Worm (Caenorhabditis elegans) whole organism, L3 larva: ENCODE data around the gene F13H8.12.
A peak's percentile ranks its signal among the peaks of the same experiment; 100 is the strongest.

Experiments used
- ZK546.5 ChIP-seq: sonication (generic microtip); optimal IDR thresholded peaks from 2 replicates; lab custom pipeline; 2017; ENCODE audit warnings: missing biosample characterization, missing genetic modification characterization
- aly-2 ChIP-seq: fragments of 150-350 bp; optimal IDR thresholded peaks from 2 replicates; lab custom pipeline; 2014; ENCODE audit warnings: missing biosample characterization, missing genetic modification characterization
- ama-1 ChIP-seq: fragments of 150-350 bp; optimal IDR thresholded peaks from 2 replicates; lab custom pipeline; 2018
- ceh-16 ChIP-seq: sonication (generic microtip); optimal IDR thresholded peaks from 2 replicates; lab custom pipeline; 2017; ENCODE audit warnings: missing biosample characterization, missing genetic modification characterization
- ceh-82 ChIP-seq: fragments of 150-350 bp; optimal IDR thresholded peaks from 2 replicates; lab custom pipeline; 2014; ENCODE audit warnings: missing biosample characterization, missing genetic modification characterization
- ceh-9 ChIP-seq: sonication (generic microtip); optimal IDR thresholded peaks from 2 replicates; lab custom pipeline; 2018; ENCODE audit warnings: missing biosample characterization, missing genetic modification characterization
- daf-12 ChIP-seq: fragments of 150-350 bp; optimal IDR thresholded peaks from 2 replicates; lab custom pipeline; 2014; ENCODE audit warnings: missing biosample characterization, missing genetic modification reagents, missing genetic modification characterization
- egl-27 ChIP-seq: sonication (generic microtip); optimal IDR thresholded peaks from 4 replicates; lab custom pipeline; 2017; ENCODE audit warnings: missing biosample characterization, missing genetic modification reagents, missing genetic modification characterization
- egl-5 ChIP-seq: fragments of 150-350 bp; optimal IDR thresholded peaks from 2 replicates; lab custom pipeline; 2017; ENCODE audit warnings: missing biosample characterization, missing genetic modification reagents, missing genetic modification characterization, inconsistent platforms
- elt-1 ChIP-seq: fragments of 150-350 bp; optimal IDR thresholded peaks from 2 replicates; lab custom pipeline; 2014; ENCODE audit warnings: missing biosample characterization, missing genetic modification characterization
- elt-2 ChIP-seq: sonication (generic microtip); optimal IDR thresholded peaks from 2 replicates; lab custom pipeline; 2016; ENCODE audit warnings: missing genetic modification reagents, mild to moderate bottlenecking, missing genetic modification characterization, missing compliant biosample characterization
- elt-3 ChIP-seq, 3 experiments: fragments of 150-350 bp in 1 of 3; sonication (generic microtip) in 2 of 3; optimal IDR thresholded peaks; 2 replicates in 2 of 3; 4 replicates in 1 of 3; lab custom pipeline; 2014 to 2017; ENCODE audit warnings: missing biosample characterization in 3 of 3, missing genetic modification characterization in 3 of 3
- eor-1 ChIP-seq, 2 experiments: fragments of 150-350 bp; optimal IDR thresholded peaks; 2 replicates each; lab custom pipeline; 2014 to 2018; ENCODE audit warnings: missing biosample characterization in 2 of 2, missing genetic modification characterization in 2 of 2
- fkh-10 ChIP-seq: sonication (generic microtip); optimal IDR thresholded peaks from 2 replicates; lab custom pipeline; 2017; ENCODE audit warnings: missing biosample characterization, missing genetic modification reagents, missing genetic modification characterization
- fkh-2 ChIP-seq: fragments of 150-350 bp; optimal IDR thresholded peaks from 2 replicates; lab custom pipeline; 2014; ENCODE audit warnings: missing biosample characterization, missing genetic modification reagents, missing genetic modification characterization
- fos-1 ChIP-seq: fragments of 150-350 bp; optimal IDR thresholded peaks from 2 replicates; lab custom pipeline; 2014; ENCODE audit warnings: missing biosample characterization, missing genetic modification characterization
- hmg-11 ChIP-seq: sonication (generic microtip); optimal IDR thresholded peaks from 2 replicates; lab custom pipeline; 2016; ENCODE audit warnings: missing genetic modification characterization, missing compliant biosample characterization
- jun-1 ChIP-seq: fragments of 150-350 bp; optimal IDR thresholded peaks from 2 replicates; lab custom pipeline; 2014; ENCODE audit warnings: missing biosample characterization, missing genetic modification reagents, missing genetic modification characterization
- lin-15B ChIP-seq: fragments of 150-350 bp; optimal IDR thresholded peaks from 2 replicates; lab custom pipeline; 2014; ENCODE audit warnings: missing biosample characterization, missing genetic modification characterization
- lin-39 ChIP-seq: fragments of 150-350 bp; optimal IDR thresholded peaks from 2 replicates; lab custom pipeline; 2018; ENCODE audit warnings: missing biosample characterization, missing genetic modification reagents, missing genetic modification characterization
- lsy-12 ChIP-seq: sonication (generic microtip); optimal IDR thresholded peaks from 2 replicates; lab custom pipeline; 2016; ENCODE audit warnings: mild to moderate bottlenecking, missing genetic modification characterization, missing compliant biosample characterization
- mdl-1 ChIP-seq: fragments of 150-350 bp; optimal IDR thresholded peaks from 2 replicates; lab custom pipeline; 2014; ENCODE audit warnings: missing biosample characterization, missing genetic modification characterization
- mml-1 ChIP-seq: fragments of 150-350 bp; sonication (generic microtip); optimal IDR thresholded peaks from 3 replicates; lab custom pipeline; 2014; ENCODE audit warnings: missing biosample characterization, missing genetic modification characterization
- nfya-1 ChIP-seq: sonication (generic microtip); optimal IDR thresholded peaks from 2 replicates; lab custom pipeline; 2017; ENCODE audit warnings: missing genetic modification characterization, mild to moderate bottlenecking, missing compliant biosample characterization, antibody characterized with exemption, moderate library complexity; ENCODE audit not compliant: insufficient read depth
- nhr-11 ChIP-seq: fragments of 150-350 bp; optimal IDR thresholded peaks from 2 replicates; lab custom pipeline; 2014; ENCODE audit warnings: missing biosample characterization, missing genetic modification characterization
- nhr-12 ChIP-seq: fragments of 150-350 bp; optimal IDR thresholded peaks from 2 replicates; lab custom pipeline; 2014; ENCODE audit warnings: missing biosample characterization, missing genetic modification characterization
- nhr-23 ChIP-seq: fragments of 150-350 bp; optimal IDR thresholded peaks from 2 replicates; lab custom pipeline; 2014; ENCODE audit warnings: missing biosample characterization, missing genetic modification reagents, missing genetic modification characterization
- nhr-237 ChIP-seq: fragments of 150-350 bp; optimal IDR thresholded peaks from 2 replicates; lab custom pipeline; 2014; ENCODE audit warnings: missing biosample characterization, missing genetic modification characterization
- nhr-25 ChIP-seq: sonication (generic microtip); optimal IDR thresholded peaks from 2 replicates; lab custom pipeline; 2017; ENCODE audit warnings: missing biosample characterization, missing genetic modification characterization
- nhr-28 ChIP-seq: fragments of 150-350 bp; optimal IDR thresholded peaks from 2 replicates; lab custom pipeline; 2014; ENCODE audit warnings: missing biosample characterization, missing genetic modification characterization
- nhr-43 ChIP-seq: sonication (generic microtip); optimal IDR thresholded peaks from 2 replicates; lab custom pipeline; 2016; ENCODE audit warnings: mild to moderate bottlenecking, missing genetic modification characterization, missing compliant biosample characterization; ENCODE audit not compliant: poor library complexity, severe bottlenecking
- nhr-67 ChIP-seq: fragments of 150-350 bp; optimal IDR thresholded peaks from 2 replicates; lab custom pipeline; 2014; ENCODE audit warnings: missing biosample characterization, missing genetic modification characterization
- nhr-76 ChIP-seq: fragments of 150-350 bp; sonication (generic microtip); optimal IDR thresholded peaks from 5 replicates; lab custom pipeline; 2014; ENCODE audit warnings: missing biosample characterization, missing genetic modification characterization
- nhr-77 ChIP-seq: fragments of 150-350 bp; optimal IDR thresholded peaks from 2 replicates; lab custom pipeline; 2014; ENCODE audit warnings: missing biosample characterization, missing genetic modification characterization
- pha-4 ChIP-seq: fragments of 150-350 bp; optimal IDR thresholded peaks from 2 replicates; lab custom pipeline; 2014; ENCODE audit warnings: missing biosample characterization, missing genetic modification reagents, missing genetic modification characterization
- pqm-1 ChIP-seq: fragments of 150-350 bp; optimal IDR thresholded peaks from 2 replicates; lab custom pipeline; 2017; ENCODE audit warnings: missing biosample characterization, missing genetic modification characterization, inconsistent platforms
- sea-2 ChIP-seq: fragments of 150-350 bp; sonication (generic microtip); optimal IDR thresholded peaks from 4 replicates; lab custom pipeline; 2014; ENCODE audit warnings: missing biosample characterization, missing genetic modification reagents, missing genetic modification characterization
- skn-1 ChIP-seq: fragments of 150-350 bp; optimal IDR thresholded peaks from 2 replicates; lab custom pipeline; 2014; ENCODE audit warnings: missing biosample characterization, missing genetic modification characterization
- snpc-4 ChIP-seq: fragments of 150-350 bp; optimal IDR thresholded peaks from 2 replicates; lab custom pipeline; 2014; ENCODE audit warnings: missing biosample characterization, missing genetic modification characterization
- tbx-2 ChIP-seq: sonication (generic microtip); optimal IDR thresholded peaks from 2 replicates; lab custom pipeline; 2016; ENCODE audit warnings: mild to moderate bottlenecking, missing genetic modification characterization, missing compliant biosample characterization
- unc-39 ChIP-seq: sonication (generic microtip); optimal IDR thresholded peaks from 4 replicates; lab custom pipeline; 2017; ENCODE audit warnings: missing biosample characterization, missing genetic modification characterization
- ztf-11 ChIP-seq: fragments of 150-350 bp; optimal IDR thresholded peaks from 2 replicates; lab custom pipeline; 2014; ENCODE audit warnings: missing biosample characterization, missing genetic modification characterization

The F13H8.12 gene

ce11 chrII:6247011-6247410, 15.3 kb upstream of the F13H8.12 start, which contains the start of gene T24H7.2:
Gene T24H7.2, plus strand, starts transcription at chrII:6247311.
- TF ChIP-seq nhr-25 (tag; lab: Kevin White, UChicago) (no peak), nhr-77 (no peak), snpc-4 (no peak), nhr-237 (no peak), lsy-12 (tag; lab: Kevin White, UChicago) (no peak), egl-27 (no peak), nhr-76 (tag; lab: Kevin White, UChicago) (no peak), pha-4 (no peak)

ce11 chrII:6248029-6248428, 14.3 kb upstream of the F13H8.12 start:
- TF ChIP-seq elt-3 (tag; optimal IDR thresholded peaks at IDR 0.05; lab: Kevin White, UChicago) (no peak), ama-1 (lab: Kevin White, UChicago) (no peak), nhr-76 (tag; lab: Kevin White, UChicago) (no peak), nhr-11 (tag; lab: Kevin White, UChicago) (no peak), nfya-1 (tag; lab: Kevin White, UChicago) (no peak), tbx-2 (tag; lab: Kevin White, UChicago) (no peak), pha-4 (no peak), ztf-11 (no peak), nhr-77 (no peak), skn-1 (no peak)

- TF ChIP-seq sea-2 (no peak), nfya-1 (tag; lab: Kevin White, UChicago) (peak; percentile 59), nhr-12 (tag; lab: Kevin White, UChicago) (no peak), skn-1 (no peak), lin-15B (peak; percentile 2), nhr-76 (tag; lab: Kevin White, UChicago) (no peak), eor-1 (tag; optimal IDR thresholded peaks at IDR 0.05; lab: Kevin White, UChicago) (no peak), fkh-2 (no peak), pha-4 (peak; percentile 85), ceh-9 (tag; lab: Kevin White, UChicago) (no peak), nhr-25 (tag; lab: Kevin White, UChicago) (peak; percentile 18), elt-2 (tag; lab: Kevin White, UChicago) (peak; percentile 21), nhr-43 (tag; lab: Kevin White, UChicago) (peak; percentile 70), tbx-2 (tag; lab: Kevin White, UChicago) (peak; percentile 19), ztf-11 (no peak), pqm-1 (tag; lab: Kevin White, UChicago) (peak; percentile 24), nhr-237 (no peak), hmg-11 (tag; lab: Kevin White, UChicago) (peak; percentile 22), lin-39 (tag; lab: Kevin White, UChicago) (peak; percentile 82), lsy-12 (tag; lab: Kevin White, UChicago) (no peak), nhr-23 (peak; percentile 59), ama-1 (lab: Kevin White, UChicago) (no peak)
- TF ChIP-seq, all 47 proteins: peak for 11
These were observed 13.8 kb upstream of the F13H8.12 start for ce11 chrII:6248503-6248902.

ce11 chrII:6250782-6251461, 11.4 kb upstream of the F13H8.12 start, which contains the start of gene phb-2:
Gene phb-2, plus strand, starts transcription at chrII:6251411.
- TF ChIP-seq elt-3 (tag; optimal IDR thresholded peaks at IDR 0.05; lab: Kevin White, UChicago) (peak in 1 of 3 experiments; percentile 4), aly-2 (tag; lab: Kevin White, UChicago) (no peak), nhr-12 (tag; lab: Kevin White, UChicago) (no peak), nhr-25 (tag; lab: Kevin White, UChicago) (peak; percentile 88), eor-1 (tag; optimal IDR thresholded peaks at IDR 0.05; lab: Kevin White, UChicago) (no peak), ama-1 (lab: Kevin White, UChicago) (peak; percentile 76), fkh-10 (GFP tag; lab: Kevin White, UChicago) (no peak), pqm-1 (tag; lab: Kevin White, UChicago) (peak; percentile 11), snpc-4 (peak; percentile 79), elt-2 (tag; lab: Kevin White, UChicago) (peak; percentile 51), ceh-82 (tag; lab: Kevin White, UChicago) (peak; percentile 6), nhr-77 (no peak), daf-12 (tag; lab: Kevin White, UChicago) (no peak), nhr-76 (tag; lab: Kevin White, UChicago) (no peak), skn-1 (peak; percentile 72), nhr-23 (peak; percentile 77), egl-5 (peak; percentile 89), hmg-11 (tag; lab: Kevin White, UChicago) (peak; percentile 71), jun-1 (tag; lab: Kevin White, UChicago) (peak; percentile 18), ZK546.5 (no peak), nhr-67 (tag; lab: Kevin White, UChicago) (no peak), mdl-1 (tag; lab: Kevin White, UChicago) (no peak), unc-39 (no peak), lin-39 (tag; lab: Kevin White, UChicago) (peak; percentile 91), ceh-16 (tag; lab: Kevin White, UChicago) (no peak), lin-15B (peak; percentile 84), elt-1 (tag; lab: Kevin White, UChicago) (no peak), nhr-11 (tag; lab: Kevin White, UChicago) (peak; percentile 53), egl-27 (peak; percentile 8), ceh-9 (tag; lab: Kevin White, UChicago) (no peak), nhr-28 (tag; lab: Kevin White, UChicago) (no peak), mml-1 (tag; lab: Kevin White, UChicago) (no peak), nhr-43 (tag; lab: Kevin White, UChicago) (peak; percentile 53), lsy-12 (tag; lab: Kevin White, UChicago) (no peak), fos-1 (tag; lab: Kevin White, UChicago) (no peak)
